Worm (Caenorhabditis elegans): ENCODE measurements around the gene Y43F8B.18.

DNA sequence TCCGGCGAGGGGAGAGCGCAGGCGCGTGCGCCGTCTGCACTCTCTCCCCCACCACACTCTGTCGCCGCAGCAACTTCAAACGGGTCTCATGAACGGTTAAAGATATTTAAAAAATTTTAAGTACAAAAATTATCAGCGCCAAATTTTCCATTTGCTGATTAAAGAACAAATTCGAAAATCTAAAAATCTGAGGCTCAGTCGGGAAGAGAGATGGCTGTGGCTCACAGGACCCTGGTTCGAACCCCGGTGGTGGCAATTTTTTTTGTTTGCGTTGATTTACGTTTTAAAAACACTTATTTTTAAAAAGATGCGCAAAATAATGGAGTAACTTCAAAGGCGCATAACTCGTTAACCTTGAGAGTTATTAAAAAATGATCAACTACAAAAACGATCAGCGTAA, 11.3 kb downstream of the Y43F8B.18 start:
- TF ChIP-seq ztf-28 (GFP tag; IDR thresholded peaks at IDR 0.05) (no peak), F22D6.2 (tag; optimal IDR thresholded peaks at IDR 0.05) (no peak), nhr-120 (GFP tag; IDR thresholded peaks at IDR 0.05) (no peak), lag-1 (GFP tag; IDR thresholded peaks at IDR 0.05) (no peak), unc-62 (GFP tag; optimal IDR thresholded peaks at IDR 0.05) (no peak), ccch-3 (GFP tag; optimal IDR thresholded peaks at IDR 0.05) (no peak)

Measured in whole organism, young adult.